Worm (Caenorhabditis elegans): ENCODE data around the gene gpx-5.

Gene gpx-5

DNA sequence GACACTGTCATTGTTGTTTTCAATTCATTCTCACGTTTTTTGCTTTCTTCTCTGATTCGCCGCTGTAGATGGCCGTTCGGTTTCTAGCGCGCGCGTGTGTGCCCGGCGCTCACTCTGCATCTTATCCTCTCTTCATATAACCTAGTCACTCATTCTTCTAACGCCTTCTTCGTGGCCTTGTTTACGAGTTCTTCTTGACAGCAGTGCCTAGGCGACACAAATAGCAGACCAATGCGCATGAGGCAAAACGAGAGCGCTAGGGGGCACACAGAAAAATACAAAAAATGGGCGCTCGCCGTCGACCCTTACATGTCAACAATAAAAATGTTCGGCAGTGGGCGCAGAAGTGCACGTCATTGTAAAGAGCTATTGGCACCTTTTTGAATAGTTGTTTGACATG is 33.4 kb upstream of the gpx-5 start (continued):
- TF ChIP-seq madf-9 (GFP tag; conservative IDR thresholded peaks at IDR 0.05) = no peak
- TF ChIP-seq php-3 (GFP tag; IDR thresholded peaks at IDR 0.05) = 0 out of 2 replicates have a peak, but pooled peaks have one; percentile 49
- peak; percentile 83 for TF ChIP-seq rbr-2 (tag; optimal IDR thresholded peaks at IDR 0.05)
- TF ChIP-seq Y48G9A.11 (GFP tag; IDR thresholded peaks at IDR 0.05) = no peak
- TF ChIP-seq nhr-28 (tag; optimal IDR thresholded peaks at IDR 0.05) = peak; percentile 66
- no peak for TF ChIP-seq F49E8.2 (tag; optimal IDR thresholded peaks at IDR 0.05; ENCODE audit: borderline replicate concordance)
- TF ChIP-seq dpl-1 (GFP tag; optimal IDR thresholded peaks at IDR 0.05) = no peak
- no peak for TF ChIP-seq arid-1 (GFP tag; conservative IDR thresholded peaks at IDR 0.05)
- peak in 1 of 2 experiments; percentile 2 for TF ChIP-seq daf-16 (GFP tag; optimal IDR thresholded peaks at IDR 0.05)
- TF ChIP-seq daf-16 (tag; optimal IDR thresholded peaks at IDR 0.05) = peak; percentile 92
- TF ChIP-seq ztf-7 (tag; optimal IDR thresholded peaks at IDR 0.05) = no peak
- TF ChIP-seq dmd-8 (GFP tag; IDR thresholded peaks at IDR 0.05) = no peak
- no peak for TF ChIP-seq Y5F2A.4 (GFP tag; optimal IDR thresholded peaks at IDR 0.05)
- TF ChIP-seq zag-1 (tag; optimal IDR thresholded peaks at IDR 0.05) = no peak
- TF ChIP-seq T26A8.4 (GFP tag; IDR thresholded peaks at IDR 0.05) = no peak
- TF ChIP-seq gei-8 (GFP tag; optimal IDR thresholded peaks at IDR 0.05) = no peak
- TF ChIP-seq unc-39 (tag; optimal IDR thresholded peaks at IDR 0.05) = no peak
- TF ChIP-seq lin-1 (GFP tag; IDR thresholded peaks at IDR 0.05) = 0 out of 2 replicates have a peak, but pooled peaks have one; percentile 45

DNA sequence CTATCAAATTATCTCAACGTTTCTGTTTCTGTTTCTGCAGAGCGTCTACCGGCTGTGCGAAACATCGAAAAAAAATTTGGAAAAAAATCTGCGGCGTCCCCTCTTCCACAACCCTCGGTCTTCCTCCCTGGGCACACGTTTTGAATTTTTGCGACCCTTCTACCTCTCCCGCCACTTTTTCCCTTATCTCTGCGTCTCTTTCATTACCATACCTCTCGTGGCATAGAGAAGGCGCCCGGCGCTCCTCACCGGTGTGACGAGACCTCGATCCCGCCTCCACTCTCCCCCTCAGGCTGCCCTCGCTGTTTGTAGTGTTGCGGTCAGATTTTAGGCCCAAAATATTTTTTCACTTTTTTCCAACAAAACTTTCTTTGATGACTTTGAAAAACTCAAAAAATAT is 32.1 kb upstream of the gpx-5 start:
- no peak for TF ChIP-seq mdt-29 (GFP tag; IDR thresholded peaks at IDR 0.05)
- peak in 1 of 2 experiments; percentile 27 for TF ChIP-seq lsy-2 (tag; optimal IDR thresholded peaks at IDR 0.05)
- peak; percentile 44 for TF ChIP-seq dve-1 (tag; optimal IDR thresholded peaks at IDR 0.05; ENCODE audit: insufficient read depth)
- no peak for TF ChIP-seq cey-2 (tag; optimal IDR thresholded peaks at IDR 0.05; ENCODE audit: borderline replicate concordance, insufficient read depth)
- TF ChIP-seq mdl-1 (tag; optimal IDR thresholded peaks at IDR 0.05) = peak; percentile 4 to 40
- no peak for TF ChIP-seq ctbp-1 (GFP tag; IDR thresholded peaks at IDR 0.05)
- TF ChIP-seq zip-11 (GFP tag; IDR thresholded peaks at IDR 0.05) = no peak
- no peak for TF ChIP-seq dmd-8 (GFP tag; IDR thresholded peaks at IDR 0.05)
- TF ChIP-seq set-16 (GFP tag; IDR thresholded peaks at IDR 0.05) = peak; percentile 79
- no peak for TF ChIP-seq snpc-4 (tag; optimal IDR thresholded peaks at IDR 0.05)
- TF ChIP-seq ces-1 (GFP tag; optimal IDR thresholded peaks at IDR 0.05) = no peak
- no peak for TF ChIP-seq daf-19 (GFP tag; conservative IDR thresholded peaks at IDR 0.05)
- TF ChIP-seq pha-4 (GFP tag; IDR thresholded peaks at IDR 0.05) = 0 out of 2 replicates have a peak, but pooled peaks have one; percentile 13
- no peak for TF ChIP-seq pha-4 (tag; optimal IDR thresholded peaks at IDR 0.05)
- no peak for TF ChIP-seq unc-39 (tag; optimal IDR thresholded peaks at IDR 0.05)
- TF ChIP-seq nhr-42 (GFP tag; IDR thresholded peaks at IDR 0.05) = no peak
- no peak for TF ChIP-seq tag-97 (GFP tag; IDR thresholded peaks at IDR 0.05)
- no peak for TF ChIP-seq tra-1 (GFP tag; IDR thresholded peaks at IDR 0.05)
- peak; percentile 95 for TF ChIP-seq aha-1 (tag)
- no peak for TF ChIP-seq ceh-82 (tag; optimal IDR thresholded peaks at IDR 0.05)
- TF ChIP-seq hmg-1.1 (GFP tag; IDR thresholded peaks at IDR 0.05) = peak; percentile 55
- no peak for TF ChIP-seq daf-16 (GFP tag; optimal IDR thresholded peaks at IDR 0.05)
- TF ChIP-seq daf-16 (tag; optimal IDR thresholded peaks at IDR 0.05) = peak; percentile 53
- no peak for TF ChIP-seq F37D6.2 (tag; optimal IDR thresholded peaks at IDR 0.05)
- TF ChIP-seq fos-1 (tag; optimal IDR thresholded peaks at IDR 0.05) = no peak
- TF ChIP-seq ceh-20 (GFP tag; IDR thresholded peaks at IDR 0.05) = peak; percentile 40; the same call in 1 of the 2 replicates
- TF ChIP-seq lin-13 (GFP tag; optimal IDR thresholded peaks at IDR 0.05) = no peak
- no peak for TF ChIP-seq R02D3.7 (tag; optimal IDR thresholded peaks at IDR 0.05)
- TF ChIP-seq F26F4.8 (GFP tag; conservative IDR thresholded peaks at IDR 0.05) = no peak
- TF ChIP-seq rbr-2 (tag; optimal IDR thresholded peaks at IDR 0.05) = peak; percentile 32
- TF ChIP-seq mxl-3 (GFP tag; optimal IDR thresholded peaks at IDR 0.05) = peak; percentile 46
- no peak for TF ChIP-seq zfp-2 (tag; optimal IDR thresholded peaks at IDR 0.05)
- TF ChIP-seq hlh-30 (tag; optimal IDR thresholded peaks at IDR 0.05; ENCODE audit: insufficient read depth) = peak; percentile 81
- TF ChIP-seq Y105C5A.15 (GFP tag; IDR thresholded peaks at IDR 0.05) = no peak
- no peak for TF ChIP-seq vab-7 (GFP tag; IDR thresholded peaks at IDR 0.05)
- TF ChIP-seq nhr-77 (tag; optimal IDR thresholded peaks at IDR 0.05) = no peak
- no peak for TF ChIP-seq mxl-2 (GFP tag; conservative IDR thresholded peaks at IDR 0.05)
- TF ChIP-seq zag-1 (tag; optimal IDR thresholded peaks at IDR 0.05) = no peak

Measured in whole organism, L4 larva.